Worm (Caenorhabditis elegans) whole organism, L4/young adult: ENCODE results near the gene fis-1.

ENCODE experiments used
- dao-5 ChIP-seq: sonication (generic microtip); optimal IDR thresholded peaks from 2 replicates; lab custom pipeline; 2016; ENCODE audit warnings: missing genotype, missing genetic modification characterization, moderate library complexity, missing compliant biosample characterization
- him-1 ChIP-seq: sonication (generic microtip); optimal IDR thresholded peaks from 2 replicates; lab custom pipeline; 2016; ENCODE audit warnings: missing genotype, missing genetic modification reagents, missing genetic modification characterization, missing compliant biosample characterization

- TF ChIP-seq him-1 (peak; percentile 56), dao-5 (no peak)
Observed at ce11 chrII:6708980-6709379, 46.0 kb upstream of the fis-1 start.
